Fruit fly (Drosophila melanogaster) whole organism, embryonic: Measurements from ENCODE around the gene Sf3b1.
A peak's percentile ranks its signal among the peaks of the same experiment; 100 is the strongest.

ENCODE experiments used
- Atf-2 ChIP-seq: fragments of 200-800 bp; sonication (Bioruptor generic); optimal IDR thresholded peaks from 2 replicates; lab custom pipeline; 2016; ENCODE audit warnings: missing biosample characterization, missing genetic modification characterization
- Awh ChIP-seq: fragments of 200-800 bp; sonication (Bioruptor generic); IDR thresholded peaks from 2 replicates; pipeline ENCODE4, ENCODE4 v1.3.6; 2022; ENCODE audit warnings: missing biosample characterization, missing genetic modification characterization
- B-H2 ChIP-seq: fragments of 200-800 bp; sonication (Bioruptor generic); optimal IDR thresholded peaks from 2 replicates; lab custom pipeline; 2018; ENCODE audit warnings: missing biosample characterization, mild to moderate bottlenecking, missing genetic modification characterization
- CG10267 ChIP-seq: fragments of 200-800 bp; sonication (Bioruptor generic); optimal IDR thresholded peaks from 2 replicates; lab custom pipeline; 2018; ENCODE audit warnings: missing biosample characterization, mild to moderate bottlenecking, missing genetic modification characterization, moderate library complexity
- CG11456 ChIP-seq: fragments of 200-800 bp; sonication (Bioruptor generic); IDR thresholded peaks from 3 replicates; pipeline ENCODE4 v1.3.6; 2022; ENCODE audit warnings: missing biosample characterization, missing genetic modification characterization
- CG11695 ChIP-seq: fragments of 200-800 bp; sonication (Bioruptor generic); IDR thresholded peaks from 3 replicates; pipeline ENCODE4 v1.3.6; 2022; ENCODE audit warnings: missing biosample characterization, missing genetic modification characterization
- CG12155 ChIP-seq: fragments of 200-800 bp; sonication (Bioruptor generic); optimal IDR thresholded peaks from 3 replicates; lab custom pipeline; 2016; ENCODE audit warnings: missing biosample characterization, missing genetic modification characterization
- CG13424 ChIP-seq: fragments of 200-800 bp; sonication (Bioruptor generic); optimal IDR thresholded peaks from 2 replicates; lab custom pipeline; 2019; ENCODE audit warnings: missing biosample characterization, mild to moderate bottlenecking, missing genetic modification characterization, moderate library complexity
- CG1603 ChIP-seq: fragments of 200-800 bp; sonication (Bioruptor generic); optimal IDR thresholded peaks from 2 replicates; lab custom pipeline; 2019; ENCODE audit warnings: missing biosample characterization, mild to moderate bottlenecking, missing genetic modification characterization, moderate library complexity
- CG17359 ChIP-seq: fragments of 200-800 bp; sonication (Bioruptor generic); optimal IDR thresholded peaks from 3 replicates; lab custom pipeline; 2018; ENCODE audit warnings: missing biosample characterization, mild to moderate bottlenecking, missing genetic modification characterization, moderate library complexity
- CG2889 ChIP-seq: fragments of 200-800 bp; sonication (Bioruptor generic); IDR thresholded peaks from 3 replicates; pipeline ENCODE4 v1.3.6; 2022; ENCODE audit warnings: missing biosample characterization, missing genetic modification characterization
- CG31224 ChIP-seq: fragments of 200-800 bp; sonication (Bioruptor generic); IDR thresholded peaks from 2 replicates; pipeline ENCODE4 v1.3.6; 2022; ENCODE audit warnings: missing biosample characterization, missing genetic modification characterization
- CG31388 ChIP-seq: fragments of 200-800 bp; sonication (Bioruptor generic); optimal IDR thresholded peaks from 2 replicates; lab custom pipeline; 2016; ENCODE audit warnings: missing biosample characterization, missing genetic modification characterization
- CG33557 ChIP-seq: fragments of 200-800 bp; sonication (Bioruptor generic); optimal IDR thresholded peaks from 2 replicates; lab custom pipeline; 2019; ENCODE audit warnings: missing biosample characterization, mild to moderate bottlenecking, missing genetic modification characterization, moderate library complexity
- CG5245 ChIP-seq: fragments of 200-800 bp; sonication (Bioruptor generic); optimal IDR thresholded peaks from 3 replicates; lab custom pipeline; 2016; ENCODE audit warnings: missing biosample characterization, missing genetic modification characterization
- CG7928 ChIP-seq: fragments of 200-800 bp; sonication (Bioruptor generic); optimal IDR thresholded peaks from 2 replicates; lab custom pipeline; 2017; ENCODE audit warnings: missing biosample characterization, mild to moderate bottlenecking, missing genetic modification characterization
- CG9876 ChIP-seq: fragments of 200-800 bp; sonication (Bioruptor generic); optimal IDR thresholded peaks from 2 replicates; lab custom pipeline; 2016; ENCODE audit warnings: missing biosample characterization, missing genetic modification characterization
- CTCF ChIP-seq: fragments of 200-800 bp; sonication (Bioruptor generic); optimal IDR thresholded peaks from 2 replicates; lab custom pipeline; 2017; ENCODE audit warnings: missing biosample characterization, mild to moderate bottlenecking, missing genetic modification characterization, moderate library complexity
- Chrac-16 ChIP-seq: fragments of 200-800 bp; sonication (Bioruptor generic); optimal IDR thresholded peaks from 3 replicates; lab custom pipeline; 2016; ENCODE audit warnings: missing biosample characterization, missing genetic modification characterization
- Dad ChIP-seq: fragments of 200-800 bp; sonication (Bioruptor generic); optimal IDR thresholded peaks from 3 replicates; lab custom pipeline; 2016; ENCODE audit warnings: missing biosample characterization, missing genetic modification characterization
- Dbx ChIP-seq: fragments of 200-800 bp; sonication (Bioruptor generic); IDR thresholded peaks from 3 replicates; pipeline ENCODE4 v1.3.6; 2022; ENCODE audit warnings: missing biosample characterization, missing genetic modification characterization
- Deaf1 ChIP-seq: fragments of 200-800 bp; optimal IDR thresholded peaks from 3 replicates; lab custom pipeline; 2019; ENCODE audit warnings: missing biosample characterization, mild to moderate bottlenecking, missing genetic modification characterization, moderate library complexity
- HmgZ ChIP-seq: fragments of 200-800 bp; sonication (Bioruptor generic); optimal IDR thresholded peaks from 2 replicates; lab custom pipeline; 2018; ENCODE audit warnings: missing biosample characterization, mild to moderate bottlenecking, missing genetic modification characterization
- Poxn ChIP-seq: fragments of 200-800 bp; sonication (Bioruptor generic); IDR thresholded peaks from 2 replicates; pipeline ENCODE4 v1.3.6; 2022; ENCODE audit warnings: missing biosample characterization, missing genetic modification characterization
- Scr ChIP-seq: fragments of 200-800 bp; sonication (Bioruptor generic); IDR thresholded peaks from 2 replicates; pipeline ENCODE4 v1.3.6; 2022; ENCODE audit warnings: missing biosample characterization, missing genetic modification characterization; ENCODE audit not compliant: partially characterized antibody
- Usf ChIP-seq: fragments of 200-800 bp; sonication (Bioruptor generic); optimal IDR thresholded peaks from 2 replicates; lab custom pipeline; 2017; ENCODE audit warnings: missing genotype, missing biosample characterization, missing genetic modification characterization
- br ChIP-seq: fragments of >200 bp; optimal IDR thresholded peaks from 2 replicates; lab custom pipeline; 2017
- cad ChIP-seq: fragments of >200 bp; optimal IDR thresholded peaks from 2 replicates; lab custom pipeline; 2017; ENCODE audit warnings: missing biosample characterization, missing genetic modification characterization
- crp ChIP-seq, 2 experiments: fragments of 200-800 bp; sonication (Bioruptor generic); optimal IDR thresholded peaks; 2 replicates in 1 of 2; 3 replicates in 1 of 2; lab custom pipeline; 2017; ENCODE audit warnings: missing biosample characterization in 2 of 2, missing genetic modification characterization in 2 of 2, mild to moderate bottlenecking in 1 of 2, moderate library complexity in 1 of 2
- dan ChIP-seq: fragments of 200-800 bp; sonication (Bioruptor generic); IDR thresholded peaks from 2 replicates; pipeline ENCODE4 v1.3.6; 2022; ENCODE audit warnings: missing biosample characterization, missing genetic modification characterization
- en ChIP-seq: fragments of 200-800 bp; sonication (Bioruptor generic); optimal IDR thresholded peaks from 2 replicates; lab custom pipeline; 2016; ENCODE audit warnings: missing biosample characterization, missing genetic modification characterization
- eyg ChIP-seq: fragments of 200-800 bp; sonication (Bioruptor generic); optimal IDR thresholded peaks from 3 replicates; lab custom pipeline; 2016; ENCODE audit warnings: missing biosample characterization, missing genetic modification characterization
- fru ChIP-seq: fragments of >200 bp; optimal IDR thresholded peaks from 2 replicates; lab custom pipeline; 2017
- ftz-f1 ChIP-seq: fragments of 200-800 bp; sonication (Bioruptor generic); optimal IDR thresholded peaks from 2 replicates; lab custom pipeline; 2016; ENCODE audit warnings: missing biosample characterization, missing genetic modification characterization
- grn ChIP-seq: fragments of 200-800 bp; sonication (Bioruptor generic); optimal IDR thresholded peaks from 3 replicates; lab custom pipeline; 2017; ENCODE audit warnings: missing biosample characterization, missing genetic modification characterization
- ham ChIP-seq: fragments of 200-800 bp; sonication (Bioruptor generic); IDR thresholded peaks from 2 replicates; pipeline ENCODE4 v1.3.6; 2022; ENCODE audit warnings: missing biosample characterization, missing genetic modification characterization
- jumu ChIP-seq: fragments of 200-800 bp; sonication (Bioruptor generic); optimal IDR thresholded peaks from 3 replicates; lab custom pipeline; 2016; ENCODE audit warnings: missing biosample characterization, missing genetic modification characterization
- kay ChIP-seq: fragments of 200-800 bp; sonication (Bioruptor generic); optimal IDR thresholded peaks from 2 replicates; lab custom pipeline; 2016; ENCODE audit warnings: missing biosample characterization, missing genetic modification characterization
- nmo ChIP-seq: fragments of 200-800 bp; sonication (Bioruptor generic); optimal IDR thresholded peaks from 2 replicates; lab custom pipeline; 2018; ENCODE audit warnings: missing biosample characterization, mild to moderate bottlenecking, missing genetic modification characterization, moderate library complexity
- oc ChIP-seq: fragments of 200-800 bp; sonication (Bioruptor generic); optimal IDR thresholded peaks from 2 replicates; lab custom pipeline; 2018; ENCODE audit warnings: missing biosample characterization, mild to moderate bottlenecking, missing genetic modification characterization, moderate library complexity
- pan ChIP-seq, 4 experiments: fragments of >200 bp in 3 of 4; fragments of 200-800 bp in 1 of 4; sonication (Bioruptor generic) in 1 of 4; optimal IDR thresholded peaks in 3 of 4; IDR thresholded peaks in 1 of 4; 2 replicates each; pipeline versions ENCODE4 v1.3.6 to Lab custom; 2017 to 2022; ENCODE audit warnings: missing biosample characterization in 2 of 4, missing genetic modification characterization in 2 of 4, mixed read lengths in 1 of 4
- ranshi ChIP-seq: fragments of 200-800 bp; sonication (Bioruptor generic); IDR thresholded peaks from 2 replicates; pipeline ENCODE4 v1.3.6; 2022; ENCODE audit warnings: missing biosample characterization, missing genetic modification characterization
- scrt ChIP-seq: fragments of 200-800 bp; sonication (Bioruptor generic); optimal IDR thresholded peaks from 2 replicates; lab custom pipeline; 2018; ENCODE audit warnings: missing biosample characterization, mild to moderate bottlenecking, missing genetic modification characterization, moderate library complexity
- sd ChIP-seq: fragments of 200-800 bp; sonication (Bioruptor generic); optimal IDR thresholded peaks from 3 replicates; lab custom pipeline; 2018; ENCODE audit warnings: missing biosample characterization, mild to moderate bottlenecking, missing genetic modification characterization, moderate library complexity
- so ChIP-seq: fragments of 200-800 bp; sonication (Bioruptor generic); IDR thresholded peaks from 3 replicates; pipeline ENCODE4 v1.3.6; 2022; ENCODE audit warnings: missing biosample characterization, missing genetic modification characterization
- sug ChIP-seq: fragments of 200-800 bp; optimal IDR thresholded peaks from 2 replicates; lab custom pipeline; 2019; ENCODE audit warnings: missing biosample characterization, mild to moderate bottlenecking, missing genetic modification characterization, moderate library complexity
- tll ChIP-seq, 2 experiments: fragments of 200-800 bp in 1 of 2; fragments of >200 bp in 1 of 2; sonication (Bioruptor generic) in 1 of 2; optimal IDR thresholded peaks; 2 replicates each; lab custom pipeline; 2017 to 2019; ENCODE audit warnings: missing biosample characterization in 2 of 2, missing genetic modification characterization in 2 of 2, mild to moderate bottlenecking in 1 of 2, moderate library complexity in 1 of 2
- tna ChIP-seq: fragments of 200-800 bp; sonication (Bioruptor generic); IDR thresholded peaks from 2 replicates; pipeline ENCODE4 v1.3.6; 2022; ENCODE audit warnings: missing biosample characterization, missing genetic modification characterization; ENCODE audit not compliant: partially characterized antibody
- tx ChIP-seq: fragments of 200-800 bp; sonication (Bioruptor generic); optimal IDR thresholded peaks from 2 replicates; lab custom pipeline; 2016; ENCODE audit warnings: missing biosample characterization, missing genetic modification characterization
- unc-4 ChIP-seq: fragments of 200-800 bp; sonication (Bioruptor generic); IDR thresholded peaks from 2 replicates; pipeline ENCODE4 v1.3.6; 2022; ENCODE audit warnings: missing biosample characterization, missing genetic modification characterization; ENCODE audit not compliant: partially characterized antibody
- usp ChIP-seq: fragments of >200 bp; optimal IDR thresholded peaks from 2 replicates; lab custom pipeline; 2017; ENCODE audit warnings: missing biosample characterization, missing genetic modification characterization
- vvl ChIP-seq: fragments of 200-800 bp; sonication (Bioruptor generic); IDR thresholded peaks from 2 replicates; pipeline ENCODE4 v1.3.6; 2022; ENCODE audit warnings: missing biosample characterization, missing genetic modification characterization
- wek ChIP-seq: fragments of 200-800 bp; sonication (Bioruptor generic); optimal IDR thresholded peaks from 3 replicates; lab custom pipeline; 2018; ENCODE audit warnings: missing biosample characterization, mild to moderate bottlenecking, missing genetic modification characterization, moderate library complexity

The Sf3b1 gene

dm6 chr2L:568030-568429 lies at the start of gene Sf3b1, which contains the start of gene Nle (continued):
- peak; percentile 68 for TF ChIP-seq CG13424
- TF ChIP-seq CG12155 (GFP tag; lab: Kevin White, UChicago): peak; percentile 37
- peak; percentile 97 for TF ChIP-seq unc-4 (GFP tag; lab: Robert Waterston, UW)
- TF ChIP-seq CG17359: peak; percentile 39
- peak; percentile 53 for TF ChIP-seq CG33557 (GFP tag; lab: Kevin White, UChicago)
- peak; percentile 96 for TF ChIP-seq Scr (GFP tag; lab: Robert Waterston, UW)
- no peak for TF ChIP-seq CG9876 (GFP tag; lab: Kevin White, UChicago)
- TF ChIP-seq Dad (GFP tag; lab: Kevin White, UChicago): peak; percentile 10
- TF ChIP-seq CG31224 (GFP tag; lab: Robert Waterston, UW): no peak
- TF ChIP-seq Usf (GFP tag; lab: Kevin White, UChicago): no peak
- no peak for TF ChIP-seq wek (GFP tag; lab: Kevin White, UChicago)
- no peak for TF ChIP-seq vvl (GFP tag; lab: Robert Waterston, UW)
- TF ChIP-seq B-H2 (GFP tag; lab: Kevin White, UChicago): no peak
- peak; percentile 11 to 81 for TF ChIP-seq crp (GFP tag; optimal IDR thresholded peaks at IDR 0.05; lab: Kevin White, UChicago)
- no peak for TF ChIP-seq so (GFP tag; lab: Robert Waterston, UW)
- TF ChIP-seq CG5245: no peak
- no peak for TF ChIP-seq CG11456 (GFP tag; lab: Robert Waterston, UW)
- peak; percentile 66 for TF ChIP-seq Chrac-16
- TF ChIP-seq CG7928: peak; percentile 4
- no peak for TF ChIP-seq CG31388 (GFP tag; lab: Kevin White, UChicago)
- peak; percentile 71 for TF ChIP-seq nmo (GFP tag; lab: Kevin White, UChicago)
- peak; percentile 82 for TF ChIP-seq tna (GFP tag; lab: Robert Waterston, UW)
- no peak for TF ChIP-seq cad (GFP tag; lab: Kevin White, UChicago)
- TF ChIP-seq CG2889 (GFP tag; lab: Robert Waterston, UW): no peak
- no peak for TF ChIP-seq Dbx (GFP tag; lab: Robert Waterston, UW)
- no peak for TF ChIP-seq dan
- peak; percentile 37 for TF ChIP-seq jumu (GFP tag; lab: Kevin White, UChicago)
- TF ChIP-seq pan (optimal IDR thresholded peaks at IDR 0.05; lab: Kevin White, UChicago): no peak
- TF ChIP-seq pan (GFP tag; optimal IDR thresholded peaks at IDR 0.05 in 1 of 2, IDR thresholded peaks at IDR 0.05 in 1 of 2): peak in 1 of 2 experiments; percentile 34
- no peak for TF ChIP-seq tll (GFP tag; optimal IDR thresholded peaks at IDR 0.05; lab: Kevin White, UChicago)
- no peak for TF ChIP-seq Poxn
- TF ChIP-seq CTCF (GFP tag; lab: Kevin White, UChicago): no peak
- peak; percentile 80 for TF ChIP-seq sug (tag; lab: Kevin White, UChicago)
- peak; percentile 20 for TF ChIP-seq ftz-f1 (GFP tag; lab: Kevin White, UChicago)
- no peak for TF ChIP-seq Awh
- TF ChIP-seq tx: no peak
- no peak for TF ChIP-seq scrt
- peak; percentile 80 for TF ChIP-seq CG1603 (tag; lab: Kevin White, UChicago)
- no peak for TF ChIP-seq kay
- TF ChIP-seq ham (GFP tag; lab: Robert Waterston, UW): no peak
- TF ChIP-seq oc (tag; lab: Kevin White, UChicago): no peak
- peak; percentile 28 for TF ChIP-seq Atf-2 (GFP tag; lab: Kevin White, UChicago)
- TF ChIP-seq en (GFP tag; lab: Kevin White, UChicago): no peak
- TF ChIP-seq Deaf1 (tag; lab: Kevin White, UChicago): no peak
- TF ChIP-seq fru (lab: Kevin White, UChicago): no peak
- TF ChIP-seq CG10267 (tag; lab: Kevin White, UChicago): peak; percentile 80
- TF ChIP-seq usp (GFP tag; lab: Kevin White, UChicago): no peak
- no peak for TF ChIP-seq grn
- no peak for TF ChIP-seq br (lab: Kevin White, UChicago)
- no peak for TF ChIP-seq ranshi (GFP tag; lab: Robert Waterston, UW)
- no peak for TF ChIP-seq eyg
- TF ChIP-seq sd: no peak
- no peak for TF ChIP-seq CG11695
- TF ChIP-seq HmgZ (tag; lab: Kevin White, UChicago): peak; percentile 35
